Fruit fly (Drosophila melanogaster) whole organism, wandering third instar larva: ENCODE data around the gene CG32040.
A peak's percentile ranks its signal among the peaks of the same experiment; 100 is the strongest.

Source experiments
- Abd-B ChIP-seq: fragments of >200 bp; optimal IDR thresholded peaks from 2 replicates; lab custom pipeline; 2017; ENCODE audit warnings: missing biosample characterization, missing genetic modification characterization
- CrebA ChIP-seq: fragments of 200-800 bp; sonication (Bioruptor generic); optimal IDR thresholded peaks from 2 replicates; lab custom pipeline; 2016; ENCODE audit warnings: missing biosample characterization, mild to moderate bottlenecking, missing genetic modification characterization, borderline replicate concordance
- Dfd ChIP-seq: fragments of >200 bp; optimal IDR thresholded peaks from 2 replicates; lab custom pipeline; 2017; ENCODE audit warnings: missing biosample characterization, missing genetic modification characterization
- GATAd ChIP-seq: sonication (Bioruptor generic); optimal IDR thresholded peaks from 2 replicates; lab custom pipeline; 2016; ENCODE audit warnings: missing biosample characterization, missing genetic modification characterization
- HLH106 ChIP-seq: fragments of 200-800 bp; optimal IDR thresholded peaks from 3 replicates; lab custom pipeline; 2019; ENCODE audit warnings: missing biosample characterization, mild to moderate bottlenecking, missing genetic modification characterization, moderate library complexity
- Hnf4 ChIP-seq: fragments of 200-800 bp; sonication (Bioruptor generic); optimal IDR thresholded peaks from 2 replicates; lab custom pipeline; 2016; ENCODE audit warnings: missing biosample characterization, mild to moderate bottlenecking, missing genetic modification characterization
- Hr78 ChIP-seq: fragments of >200 bp; optimal IDR thresholded peaks from 2 replicates; lab custom pipeline; 2017; ENCODE audit warnings: missing biosample characterization, missing genetic modification characterization
- Mio ChIP-seq: sonication (Bioruptor generic); optimal IDR thresholded peaks from 2 replicates; lab custom pipeline; 2016; ENCODE audit warnings: missing biosample characterization, missing genetic modification characterization
- Myc ChIP-seq: fragments of >200 bp; optimal IDR thresholded peaks from 2 replicates; lab custom pipeline; 2017
- N ChIP-seq: fragments of >200 bp; optimal IDR thresholded peaks from 2 replicates; lab custom pipeline; 2018; ENCODE audit warnings: missing biosample characterization, missing external identifiers, missing genetic modification characterization
- OdsH ChIP-seq: fragments of 200-800 bp; sonication (Bioruptor generic); optimal IDR thresholded peaks from 2 replicates; lab custom pipeline; 2016; ENCODE audit warnings: missing biosample characterization, mild to moderate bottlenecking, missing genetic modification characterization
- Rel ChIP-seq, 2 experiments: fragments of 200-800 bp; sonication (Bioruptor generic) in 1 of 2; optimal IDR thresholded peaks; 2 replicates in 1 of 2; 3 replicates in 1 of 2; lab custom pipeline; 2016 to 2019; ENCODE audit warnings: mild to moderate bottlenecking in 2 of 2, missing biosample characterization in 2 of 2, missing genetic modification characterization in 2 of 2, moderate library complexity in 1 of 2
- Sp1 ChIP-seq: fragments of 200-800 bp; sonication (Bioruptor generic); optimal IDR thresholded peaks from 3 replicates; lab custom pipeline; 2019; ENCODE audit warnings: missing biosample characterization, mild to moderate bottlenecking, missing genetic modification characterization, moderate library complexity
- Vsx2 ChIP-seq: fragments of 200-300, 225-300 bp; sonication (Bioruptor generic); optimal IDR thresholded peaks from 2 replicates; lab custom pipeline; 2018; ENCODE audit warnings: missing biosample characterization, missing genetic modification characterization; ENCODE audit not compliant: partially characterized antibody
- br ChIP-seq: fragments of 200-800 bp; sonication (Bioruptor generic); optimal IDR thresholded peaks from 2 replicates; lab custom pipeline; 2016; ENCODE audit warnings: missing biosample characterization, missing genetic modification characterization
- brk ChIP-seq: fragments of 200-800 bp; sonication (Bioruptor generic); optimal IDR thresholded peaks from 2 replicates; lab custom pipeline; 2016; ENCODE audit warnings: missing biosample characterization, mild to moderate bottlenecking, missing genetic modification characterization
- dl ChIP-seq, 2 experiments: fragments of 175-275, 200-275 bp in 1 of 2; fragments of 200-275 bp in 1 of 2; sonication (Bioruptor generic); optimal IDR thresholded peaks; lab custom pipeline; 2018; ENCODE audit warnings: mild to moderate bottlenecking in 2 of 2, missing biosample characterization in 2 of 2, missing genetic modification characterization in 2 of 2, moderate library complexity in 2 of 2; ENCODE audit not compliant: partially characterized antibody in 2 of 2, insufficient read depth in 1 of 2
- dmrt93B ChIP-seq: fragments of 200-800 bp; sonication (Bioruptor generic); optimal IDR thresholded peaks from 2 replicates; lab custom pipeline; 2018; ENCODE audit warnings: missing biosample characterization, mild to moderate bottlenecking, missing genetic modification characterization
- dsf ChIP-seq: sonication (Bioruptor generic); optimal IDR thresholded peaks from 2 replicates; lab custom pipeline; 2016; ENCODE audit warnings: missing biosample characterization, missing genetic modification characterization, borderline replicate concordance
- ey ChIP-seq: fragments of 200-800 bp; sonication (Bioruptor generic); optimal IDR thresholded peaks from 2 replicates; lab custom pipeline; 2016; ENCODE audit warnings: missing biosample characterization, missing genetic modification characterization
- foxo ChIP-seq, 2 experiments: fragments of 200-800 bp; sonication (Bioruptor generic); optimal IDR thresholded peaks; 2 replicates in 1 of 2; 3 replicates in 1 of 2; lab custom pipeline; 2016 to 2017; ENCODE audit warnings: missing biosample characterization in 2 of 2, missing genetic modification characterization in 2 of 2
- fru ChIP-seq: fragments of 200-800 bp; sonication (Bioruptor generic); optimal IDR thresholded peaks from 3 replicates; lab custom pipeline; 2016; ENCODE audit warnings: missing biosample characterization, mild to moderate bottlenecking, missing genetic modification characterization
- h ChIP-seq: fragments of 200-800 bp; sonication (Bioruptor generic); optimal IDR thresholded peaks from 3 replicates; lab custom pipeline; 2016; ENCODE audit warnings: missing biosample characterization, mild to moderate bottlenecking, missing genetic modification characterization
- jim ChIP-seq: fragments of 175-275, 200-325 bp; sonication (Bioruptor generic); optimal IDR thresholded peaks from 2 replicates; lab custom pipeline; 2016; ENCODE audit warnings: missing biosample characterization, mild to moderate bottlenecking, missing genetic modification characterization
- lola ChIP-seq: fragments of >200 bp; optimal IDR thresholded peaks from 2 replicates; lab custom pipeline; 2017; ENCODE audit warnings: missing biosample characterization, missing genetic modification characterization
- pan ChIP-seq: fragments of >200 bp; optimal IDR thresholded peaks from 2 replicates; lab custom pipeline; 2017
- psq ChIP-seq: fragments of 200-800 bp; sonication (Bioruptor generic); optimal IDR thresholded peaks from 3 replicates; lab custom pipeline; 2017; ENCODE audit warnings: missing biosample characterization, mild to moderate bottlenecking, missing genetic modification characterization, moderate library complexity
- rgr ChIP-seq: fragments of 200-800 bp; sonication (Bioruptor generic); optimal IDR thresholded peaks from 3 replicates; lab custom pipeline; 2016; ENCODE audit warnings: missing biosample characterization, mild to moderate bottlenecking, missing genetic modification characterization
- sage ChIP-seq: fragments of 200-800 bp; sonication (Bioruptor generic); optimal IDR thresholded peaks from 2 replicates; lab custom pipeline; 2016; ENCODE audit warnings: missing biosample characterization, mild to moderate bottlenecking, missing genetic modification characterization
- sv ChIP-seq: fragments of 200-800 bp; sonication (Bioruptor generic); optimal IDR thresholded peaks from 3 replicates; lab custom pipeline; 2016; ENCODE audit warnings: missing biosample characterization, missing genetic modification characterization
- tai ChIP-seq: sonication (Bioruptor generic); optimal IDR thresholded peaks from 2 replicates; lab custom pipeline; 2016; ENCODE audit warnings: missing biosample characterization, missing genetic modification characterization
- usp ChIP-seq: fragments of >200 bp; optimal IDR thresholded peaks from 2 replicates; lab custom pipeline; 2017; ENCODE audit warnings: missing biosample characterization, missing genetic modification characterization
- woc ChIP-seq: sonication (Bioruptor generic); optimal IDR thresholded peaks from 2 replicates; lab custom pipeline; 2016; ENCODE audit warnings: missing biosample characterization, mild to moderate bottlenecking, missing genetic modification characterization

Gene CG32040

DNA sequence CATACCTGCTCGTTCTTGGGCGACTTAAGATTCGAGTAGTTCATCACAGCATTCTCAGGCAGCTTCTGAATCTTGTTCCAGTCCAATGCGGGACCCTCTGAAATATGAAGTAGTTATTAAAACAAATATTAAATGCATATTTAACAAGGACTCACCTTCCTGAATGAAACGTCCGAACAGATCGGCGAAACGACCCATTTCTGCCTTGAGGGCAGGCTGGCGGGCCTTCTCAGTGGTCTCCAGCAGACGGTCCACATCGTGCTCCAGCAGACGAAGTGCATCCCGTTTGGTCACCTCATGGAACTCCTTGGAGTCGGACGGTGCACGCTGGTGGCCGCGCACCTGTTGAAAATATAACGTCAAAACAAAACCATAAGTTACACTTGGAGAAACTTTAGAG is at the start of gene CG32040:
TSS of gene CG32040 (plus strand) at position 301 of the 400 bp plus-strand sequence.
- TF ChIP-seq psq (GFP tag; lab: Kevin White, UChicago) (no peak), Hnf4 (no peak), dmrt93B (no peak), N (GFP tag; lab: Kevin White, UChicago) (no peak), GATAd (no peak), Rel (GFP tag; optimal IDR thresholded peaks at IDR 0.05; lab: Kevin White, UChicago) (no peak), Rel (tag; optimal IDR thresholded peaks at IDR 0.05; lab: Kevin White, UChicago) (no peak)

DNA sequence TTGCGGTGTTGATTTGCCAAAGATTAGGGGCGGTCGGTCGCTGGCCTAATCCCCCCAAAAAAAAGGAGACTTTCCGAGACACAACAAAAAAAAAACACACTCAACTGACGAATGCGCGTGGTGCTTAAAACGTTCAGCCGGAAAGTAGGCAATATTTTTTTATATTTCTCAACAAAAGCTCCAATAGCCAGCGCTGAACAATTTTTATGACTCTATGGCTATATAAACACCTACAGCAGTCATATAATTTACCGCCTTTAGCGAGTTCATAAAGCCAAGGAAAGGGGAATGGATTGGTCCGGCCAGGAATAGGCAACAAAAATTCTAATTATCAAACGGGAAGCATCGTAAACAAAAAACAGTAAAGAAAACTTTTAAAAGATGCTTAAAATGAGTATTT is 49.4 kb upstream of the CG32040 start:
- no peak for TF ChIP-seq woc
- no peak for TF ChIP-seq tai (GFP tag; lab: Kevin White, UChicago)
- no peak for TF ChIP-seq jim

DNA sequence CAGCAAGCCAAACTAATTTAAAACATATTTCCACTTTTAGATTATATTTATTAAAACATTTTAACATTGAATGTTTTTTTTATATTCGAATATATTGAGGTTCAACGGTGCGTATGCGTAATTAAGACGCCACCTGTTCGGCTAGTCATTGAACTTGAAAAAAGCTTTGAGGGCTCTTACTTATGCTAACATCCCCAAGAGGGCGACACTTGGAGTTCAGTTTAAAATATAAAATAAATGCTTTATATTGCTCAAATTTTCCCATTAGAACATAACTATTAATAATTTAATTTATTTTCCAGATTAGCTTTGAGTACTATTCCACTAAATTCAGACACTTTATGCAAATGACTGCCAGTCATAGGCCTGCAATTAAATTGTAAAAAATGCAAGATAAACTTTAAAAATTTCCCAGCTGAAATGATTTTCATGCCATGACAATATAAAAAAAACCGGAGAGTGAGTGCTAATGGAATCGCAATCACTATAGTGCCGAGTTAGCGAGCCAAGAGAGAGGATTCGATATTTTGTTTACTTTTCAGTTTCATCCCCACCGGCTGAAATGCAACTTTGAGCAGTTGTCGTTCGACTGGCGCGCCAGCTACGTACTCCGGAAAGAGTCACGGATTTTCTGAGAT is 20.0 kb upstream of the CG32040 start, which contains the start of gene PGRP-LA:
TSS of gene PGRP-LA (plus strand) at position 588 of the 638 bp plus-strand sequence.
- TF ChIP-seq Sp1 (GFP tag; lab: Kevin White, UChicago) (no peak), foxo (GFP tag; optimal IDR thresholded peaks at IDR 0.05; lab: Kevin White, UChicago) (peak in 1 of 2 experiments; percentile 2), HLH106 (tag; lab: Kevin White, UChicago) (peak; percentile 18), Myc (peak; percentile 32)

DNA sequence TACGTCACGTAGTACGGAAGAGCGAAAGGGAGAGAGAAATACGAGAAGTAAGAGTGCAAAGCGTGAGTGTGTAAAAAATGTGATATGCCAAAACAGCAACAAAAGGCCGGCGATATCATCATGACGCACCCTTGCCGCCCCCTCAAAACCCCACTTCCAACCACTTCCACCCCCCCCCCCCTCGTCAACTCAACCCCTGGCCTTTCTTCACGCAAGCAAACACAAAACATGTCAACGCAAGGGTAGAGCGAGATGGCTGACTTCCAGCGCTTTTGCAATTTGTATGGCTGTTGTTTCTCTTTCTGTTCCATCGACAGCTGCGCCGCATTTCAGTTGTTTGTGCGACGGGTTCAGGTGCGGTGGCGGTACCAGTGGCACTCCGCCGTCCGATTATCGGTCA is 18.1 kb upstream of the CG32040 start:
- no peak for TF ChIP-seq woc
- no peak for TF ChIP-seq sv (GFP tag; lab: Kevin White, UChicago)
- no peak for TF ChIP-seq Mio (GFP tag; lab: Kevin White, UChicago)
- TF ChIP-seq foxo (GFP tag; optimal IDR thresholded peaks at IDR 0.05; lab: Kevin White, UChicago): peak in 1 of 2 experiments; percentile 14
- no peak for TF ChIP-seq pan (lab: Kevin White, UChicago)
- no peak for TF ChIP-seq br (GFP tag; lab: Kevin White, UChicago)
- no peak for TF ChIP-seq lola (GFP tag; lab: Kevin White, UChicago)
- no peak for TF ChIP-seq fru (GFP tag; lab: Kevin White, UChicago)
- peak; percentile 73 for TF ChIP-seq psq (GFP tag; lab: Kevin White, UChicago)
- TF ChIP-seq Dfd (GFP tag; lab: Kevin White, UChicago): no peak
- TF ChIP-seq Vsx2 (GFP tag; lab: Kevin White, UChicago): no peak
- TF ChIP-seq dsf (GFP tag; lab: Kevin White, UChicago): no peak
- peak; percentile 11 for TF ChIP-seq OdsH
- TF ChIP-seq rgr: peak; percentile 13
- no peak for TF ChIP-seq sage
- no peak for TF ChIP-seq Abd-B (GFP tag; lab: Kevin White, UChicago)
- TF ChIP-seq usp (GFP tag; lab: Kevin White, UChicago): no peak
- TF ChIP-seq CrebA (GFP tag; lab: Kevin White, UChicago): no peak
- TF ChIP-seq dl (GFP tag; optimal IDR thresholded peaks at IDR 0.05; lab: Kevin White, UChicago; ENCODE audit: insufficient read depth in 1 of 2, partially characterized antibody in 2 of 2): peak in 1 of 2 experiments; percentile 0
- TF ChIP-seq HLH106 (tag; lab: Kevin White, UChicago): no peak
- peak; percentile 4 for TF ChIP-seq dmrt93B
- TF ChIP-seq Hr78 (GFP tag; lab: Kevin White, UChicago): no peak
- no peak for TF ChIP-seq tai (GFP tag; lab: Kevin White, UChicago)
- TF ChIP-seq Sp1 (GFP tag; lab: Kevin White, UChicago): peak; percentile 4
- TF ChIP-seq h (GFP tag; lab: Kevin White, UChicago): peak; percentile 33
- no peak for TF ChIP-seq Rel (GFP tag; optimal IDR thresholded peaks at IDR 0.05; lab: Kevin White, UChicago)
- TF ChIP-seq Rel (tag; optimal IDR thresholded peaks at IDR 0.05; lab: Kevin White, UChicago): peak; percentile 91
- no peak for TF ChIP-seq ey (GFP tag; lab: Kevin White, UChicago)
- TF ChIP-seq Myc: no peak
- no peak for TF ChIP-seq brk (GFP tag; lab: Kevin White, UChicago)
- no peak for TF ChIP-seq Hnf4
